Worm (Caenorhabditis elegans) whole organism, L4 larva: ENCODE measurements around the gene Y75B7B.1.

ENCODE experiments used
- ZK337.2 ChIP-seq: fragments of 200-800 bp; sonication (Bioruptor generic); IDR thresholded peaks from 2 replicates; pipeline ENCODE4 v1.3.6; 2022; ENCODE audit warnings: missing genetic modification reagents, missing genetic modification characterization, missing compliant biosample characterization
- ZK546.5 ChIP-seq, 2 experiments: sonication (generic microtip); optimal IDR thresholded peaks; 2 replicates each; lab custom pipeline; 2017; ENCODE audit warnings: missing biosample characterization in 2 of 2, missing genetic modification characterization in 2 of 2
- arid-1 ChIP-seq: fragments of 200-800 bp; sonication (Bioruptor generic); conservative IDR thresholded peaks from 2 replicates; pipeline ENCODE4 v1.3.6; 2022; ENCODE audit warnings: missing genetic modification reagents, missing genetic modification characterization, missing compliant biosample characterization
- ceh-82 ChIP-seq: sonication (generic microtip); optimal IDR thresholded peaks from 2 replicates; lab custom pipeline; 2017; ENCODE audit warnings: missing biosample characterization, missing genetic modification characterization
- fkh-10 ChIP-seq: fragments of 150-350 bp; optimal IDR thresholded peaks from 2 replicates; lab custom pipeline; 2014; ENCODE audit warnings: missing biosample characterization, missing genetic modification reagents, missing genetic modification characterization
- hmg-1.1 ChIP-seq: fragments of 200-800 bp; sonication (Bioruptor generic); IDR thresholded peaks from 2 replicates; pipeline ENCODE4 v1.3.6; 2022; ENCODE audit warnings: missing genetic modification reagents, missing genetic modification characterization, missing compliant biosample characterization
- nhr-11 ChIP-seq: fragments of 150-350 bp; optimal IDR thresholded peaks from 2 replicates; lab custom pipeline; 2014; ENCODE audit warnings: missing biosample characterization, missing genetic modification characterization
- unc-39 ChIP-seq: sonication (generic microtip); optimal IDR thresholded peaks from 2 replicates; lab custom pipeline; 2017; ENCODE audit warnings: missing biosample characterization, missing genetic modification characterization

DNA sequence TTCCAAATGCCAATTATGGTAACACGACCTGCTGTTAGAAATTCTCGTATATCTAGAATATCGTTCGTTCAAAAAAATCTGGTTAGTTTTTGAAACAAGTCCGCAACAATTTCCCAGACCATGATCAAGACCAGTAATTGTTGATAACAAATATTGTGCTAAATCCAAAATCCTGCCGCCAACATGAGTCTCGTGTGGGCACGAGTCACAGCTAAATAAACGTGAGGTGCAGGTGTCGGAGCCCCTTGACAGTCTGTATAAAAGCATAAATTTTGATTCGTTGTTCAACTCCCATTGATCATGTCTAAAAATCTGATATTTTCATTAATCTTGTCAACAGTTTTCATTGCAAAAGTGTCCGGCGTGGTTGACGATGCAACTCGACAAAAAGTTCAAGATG lies 44.1 kb downstream of the Y75B7B.1 start, which contains the start of gene F16B3.2:
- TF ChIP-seq ZK546.5 (tag; optimal IDR thresholded peaks at IDR 0.05; lab: Kevin White, UChicago) (no peak), nhr-11 (tag; lab: Kevin White, UChicago) (no peak), ZK337.2 (GFP tag; lab: Robert Waterston, UW) (no peak), unc-39 (tag; lab: Kevin White, UChicago) (no peak), ceh-82 (tag; lab: Kevin White, UChicago) (no peak), fkh-10 (GFP tag; lab: Kevin White, UChicago) (no peak), hmg-1.1 (GFP tag; lab: Robert Waterston, UW) (no peak), arid-1 (GFP tag; lab: Robert Waterston, UW) (no peak)
